Fruit fly (Drosophila melanogaster) whole organism, adult: Measurements from ENCODE around the gene CG45218.

ENCODE experiments used
- CG11617 ChIP-seq: fragments of 200-800 bp; sonication (Bioruptor generic); optimal IDR thresholded peaks from 2 replicates; lab custom pipeline; 2017; ENCODE audit warnings: mild to moderate bottlenecking, missing biosample characterization, missing genetic modification reagents, missing genetic modification characterization
- CG12768 ChIP-seq: fragments of 200-800 bp; sonication (Bioruptor generic); optimal IDR thresholded peaks from 2 replicates; lab custom pipeline; 2017; ENCODE audit warnings: missing biosample characterization, missing genetic modification characterization, mild to moderate bottlenecking, moderate library complexity, missing genetic modification reagents
- CG14711 ChIP-seq: fragments of 200-800 bp; sonication (Bioruptor generic); optimal IDR thresholded peaks from 2 replicates; lab custom pipeline; 2018; ENCODE audit warnings: missing biosample characterization, mild to moderate bottlenecking, missing genetic modification characterization, moderate library complexity
- CG1620 ChIP-seq: fragments of 200-800 bp; sonication (Bioruptor generic); optimal IDR thresholded peaks from 2 replicates; lab custom pipeline; 2016; ENCODE audit warnings: missing biosample characterization, missing genetic modification characterization
- CG33017 ChIP-seq: fragments of 200-800 bp; sonication (Bioruptor generic); optimal IDR thresholded peaks from 2 replicates; lab custom pipeline; 2018; ENCODE audit warnings: missing biosample characterization, mild to moderate bottlenecking, missing genetic modification characterization, moderate library complexity
- CG5204 ChIP-seq: fragments of 200-800 bp; sonication (Bioruptor generic); optimal IDR thresholded peaks from 2 replicates; lab custom pipeline; 2016; ENCODE audit warnings: missing biosample characterization, missing genetic modification characterization
- CG7045 ChIP-seq: fragments of 200-800 bp; sonication (Bioruptor generic); optimal IDR thresholded peaks from 2 replicates; lab custom pipeline; 2017; ENCODE audit warnings: missing biosample characterization, mild to moderate bottlenecking, missing genetic modification characterization
- CG7101 ChIP-seq: fragments of 200-800 bp; sonication (Bioruptor generic); optimal IDR thresholded peaks from 2 replicates; lab custom pipeline; 2018; ENCODE audit warnings: missing biosample characterization, mild to moderate bottlenecking, missing genetic modification characterization, moderate library complexity
- Clk ChIP-seq: fragments of 200-800 bp; sonication (Bioruptor generic); optimal IDR thresholded peaks from 2 replicates; lab custom pipeline; 2017; ENCODE audit warnings: missing biosample characterization, missing genetic modification characterization
- Hr96 ChIP-seq: fragments of 200-800 bp; sonication (Bioruptor generic); optimal IDR thresholded peaks from 2 replicates; lab custom pipeline; 2016; ENCODE audit warnings: missing biosample characterization, missing genetic modification characterization
- Mnt ChIP-seq: fragments of 200-800 bp; sonication (Bioruptor generic); optimal IDR thresholded peaks from 2 replicates; lab custom pipeline; 2016; ENCODE audit warnings: missing biosample characterization, mild to moderate bottlenecking, missing genetic modification characterization
- bab1 ChIP-seq: fragments of 200-800 bp; sonication (Bioruptor generic); optimal IDR thresholded peaks from 3 replicates; lab custom pipeline; 2019; ENCODE audit warnings: missing biosample characterization, mild to moderate bottlenecking, missing genetic modification characterization, moderate library complexity
- cic ChIP-seq: fragments of 200-800 bp; sonication (Bioruptor generic); optimal IDR thresholded peaks from 2 replicates; lab custom pipeline; 2017; ENCODE audit warnings: missing biosample characterization, mild to moderate bottlenecking, missing genetic modification characterization, moderate library complexity
- cnc ChIP-seq, 2 experiments: fragments of >200 bp; optimal IDR thresholded peaks; 2 replicates each; lab custom pipeline; 2017
- kay ChIP-seq: fragments of 200-800 bp; sonication (Bioruptor generic); peaks from one replicate; lab custom pipeline; 2016; ENCODE audit warnings: missing biosample characterization, missing genetic modification characterization, borderline replicate concordance
- ovo ChIP-seq: fragments of 200-800 bp; sonication (Bioruptor generic); optimal IDR thresholded peaks from 2 replicates; lab custom pipeline; 2016; ENCODE audit warnings: missing biosample characterization, missing genetic modification characterization
- pad ChIP-seq: fragments of 200-800 bp; sonication (Bioruptor generic); optimal IDR thresholded peaks from 3 replicates; lab custom pipeline; 2017; ENCODE audit warnings: missing biosample characterization, missing genetic modification characterization, mild to moderate bottlenecking, moderate library complexity, missing genetic modification reagents
- tj ChIP-seq: fragments of 200-800 bp; sonication (Bioruptor generic); optimal IDR thresholded peaks from 3 replicates; lab custom pipeline; 2017; ENCODE audit warnings: missing biosample characterization, mild to moderate bottlenecking, missing genetic modification characterization, moderate library complexity
- toe ChIP-seq: fragments of 200-800 bp; sonication (Bioruptor generic); optimal IDR thresholded peaks from 2 replicates; lab custom pipeline; 2016; ENCODE audit warnings: missing biosample characterization, missing genetic modification characterization

The CG45218 gene

dm6 chr3R:15286693-15287041 is 3.9 kb downstream of the CG45218 start:
- TF ChIP-seq pad (GFP tag; lab: Kevin White, UChicago) (peak; percentile 93), kay (GFP tag; lab: Kevin White, UChicago) (peak; percentile 11), ovo (GFP tag; lab: Kevin White, UChicago) (no peak), Mnt (GFP tag; lab: Kevin White, UChicago) (peak; percentile 32)

dm6 chr3R:15286024-15286692 is 4.4 kb downstream of the CG45218 start:
- TF ChIP-seq kay (GFP tag; lab: Kevin White, UChicago) (peak; percentile 44), ovo (GFP tag; lab: Kevin White, UChicago) (no peak), toe (GFP tag; lab: Kevin White, UChicago) (no peak), CG14711 (no peak), Hr96 (GFP tag; lab: Kevin White, UChicago) (no peak), CG11617 (GFP tag; lab: Kevin White, UChicago) (no peak), pad (GFP tag; lab: Kevin White, UChicago) (no peak), cic (no peak)

- TF ChIP-seq cnc (optimal IDR thresholded peaks at IDR 0.05; lab: Kevin White, UChicago) (no peak), toe (GFP tag; lab: Kevin White, UChicago) (no peak), kay (GFP tag; lab: Kevin White, UChicago) (peak; percentile 44), tj (GFP tag; lab: Kevin White, UChicago) (peak; percentile 96), cic (no peak)
Observed at dm6 chr3R:15282982-15283809, 7.4 kb downstream of the CG45218 start.

dm6 chr3R:15282326-15282725 is 8.3 kb downstream of the CG45218 start:
- TF ChIP-seq kay (GFP tag; lab: Kevin White, UChicago) (peak; percentile 11), CG5204 (GFP tag; lab: Kevin White, UChicago) (no peak)

- TF ChIP-seq toe (GFP tag; lab: Kevin White, UChicago) (no peak), CG7045 (GFP tag; lab: Kevin White, UChicago) (no peak), tj (GFP tag; lab: Kevin White, UChicago) (no peak), bab1 (GFP tag; lab: Kevin White, UChicago) (no peak), CG11617 (GFP tag; lab: Kevin White, UChicago) (no peak), CG7101 (tag; lab: Kevin White, UChicago) (no peak), kay (GFP tag; lab: Kevin White, UChicago) (no peak), CG33017 (no peak), CG12768 (GFP tag; lab: Kevin White, UChicago) (no peak), Mnt (GFP tag; lab: Kevin White, UChicago) (no peak), cnc (optimal IDR thresholded peaks at IDR 0.05; lab: Kevin White, UChicago) (no peak), cic (no peak), pad (GFP tag; lab: Kevin White, UChicago) (no peak), Clk (GFP tag; lab: Kevin White, UChicago) (no peak), CG5204 (GFP tag; lab: Kevin White, UChicago) (no peak), ovo (GFP tag; lab: Kevin White, UChicago) (no peak), CG14711 (no peak), Hr96 (GFP tag; lab: Kevin White, UChicago) (no peak)
Observed at dm6 chr3R:15281335-15281963, 9.2 kb downstream of the CG45218 start.

- TF ChIP-seq Hr96 (GFP tag; lab: Kevin White, UChicago), result no peak
- TF ChIP-seq CG12768 (GFP tag; lab: Kevin White, UChicago), result no peak
- TF ChIP-seq Mnt (GFP tag; lab: Kevin White, UChicago), result no peak
- TF ChIP-seq cic, result no peak
- no peak for TF ChIP-seq CG1620
- peak; percentile 34 for TF ChIP-seq bab1 (GFP tag; lab: Kevin White, UChicago)
- peak; percentile 21 for TF ChIP-seq pad (GFP tag; lab: Kevin White, UChicago)
- TF ChIP-seq CG7045 (GFP tag; lab: Kevin White, UChicago), result no peak
- peak; percentile 38 for TF ChIP-seq CG11617 (GFP tag; lab: Kevin White, UChicago)
- TF ChIP-seq Clk (GFP tag; lab: Kevin White, UChicago), result no peak
- no peak for TF ChIP-seq kay (GFP tag; lab: Kevin White, UChicago)
- TF ChIP-seq tj (GFP tag; lab: Kevin White, UChicago), result peak; percentile 9
- no peak for TF ChIP-seq CG5204 (GFP tag; lab: Kevin White, UChicago)
- peak; percentile 8 for TF ChIP-seq CG7101 (tag; lab: Kevin White, UChicago)
- TF ChIP-seq CG14711, result peak; percentile 16
- no peak for TF ChIP-seq cnc (optimal IDR thresholded peaks at IDR 0.05; lab: Kevin White, UChicago)
- TF ChIP-seq toe (GFP tag; lab: Kevin White, UChicago), result no peak
Observed at dm6 chr3R:15280619-15281334, 9.8 kb downstream of the CG45218 start.
